Worm (Caenorhabditis elegans) whole organism, L4 larva: Measurements from ENCODE around the gene C30G12.1.

Source experiments
- F10B5.3 ChIP-seq: sonication (generic microtip); optimal IDR thresholded peaks from 2 replicates; lab custom pipeline; 2016; ENCODE audit warnings: mild to moderate bottlenecking, missing genetic modification characterization, missing compliant biosample characterization
- R02D3.7 ChIP-seq: fragments of 150-350 bp; sonication (generic microtip); optimal IDR thresholded peaks from 3 replicates; lab custom pipeline; 2014; ENCODE audit warnings: missing biosample characterization, missing genetic modification characterization
- T20F7.1 ChIP-seq: fragments of 200-800 bp; sonication (Bioruptor generic); optimal IDR thresholded peaks from 2 replicates; lab custom pipeline; 2018; ENCODE audit warnings: mild to moderate bottlenecking, missing genetic modification characterization, missing compliant biosample characterization
- Y48G9A.11 ChIP-seq: fragments of 200-800 bp; sonication (Bioruptor generic); IDR thresholded peaks from 2 replicates; pipeline ENCODE4 v1.3.6; 2022; ENCODE audit warnings: missing genetic modification reagents, missing genetic modification characterization, missing compliant biosample characterization
- aha-1 ChIP-seq: fragments of 150-350 bp; peaks from one replicate; lab custom pipeline; 2014; ENCODE audit warnings: missing biosample characterization, missing genetic modification characterization
- ama-1 ChIP-seq: fragments of 150-350 bp; optimal IDR thresholded peaks from 2 replicates; lab custom pipeline; 2014; ENCODE audit warnings: inconsistent platforms, mixed read lengths
- ceh-20 ChIP-seq: fragments of 200-800 bp; sonication (Bioruptor generic); IDR thresholded peaks from 2 replicates; pipeline ENCODE4 v1.3.6; 2022; ENCODE audit warnings: missing genetic modification reagents, missing genetic modification characterization, missing compliant biosample characterization
- ceh-44 ChIP-seq: fragments of 200-800 bp; sonication (Bioruptor generic); IDR thresholded peaks from 2 replicates; pipeline ENCODE4 v1.3.6; 2022; ENCODE audit warnings: missing genetic modification reagents, missing genetic modification characterization, missing compliant biosample characterization
- ces-1 ChIP-seq: fragments of 150-350 bp; sonication (generic microtip); optimal IDR thresholded peaks from 4 replicates; lab custom pipeline; 2014; ENCODE audit warnings: missing biosample characterization, missing genetic modification reagents, missing genetic modification characterization
- daf-16 ChIP-seq, 3 experiments: sonication (generic microtip); optimal IDR thresholded peaks; 2 replicates each; lab custom pipeline; 2016 to 2017; ENCODE audit warnings: missing genetic modification characterization in 3 of 3, missing genetic modification reagents in 3 of 3, mild to moderate bottlenecking in 2 of 3, missing compliant biosample characterization in 2 of 3, missing biosample characterization in 1 of 3, moderate library complexity in 1 of 3
- daf-19 ChIP-seq: fragments of 200-800 bp; sonication (Bioruptor generic); conservative IDR thresholded peaks from 2 replicates; pipeline ENCODE4 v1.3.6; 2022; ENCODE audit warnings: missing genetic modification characterization, missing compliant biosample characterization
- daf-8 ChIP-seq: fragments of 200-800 bp; sonication (Bioruptor generic); IDR thresholded peaks from 2 replicates; pipeline ENCODE4 v1.3.6; 2022; ENCODE audit warnings: missing genetic modification characterization, missing compliant biosample characterization
- dmd-6 ChIP-seq: fragments of 200-800 bp; sonication (Bioruptor generic); IDR thresholded peaks from 2 replicates; pipeline ENCODE4 v1.3.6; 2022; ENCODE audit warnings: missing genetic modification reagents, missing genetic modification characterization, missing compliant biosample characterization
- duxl-1 ChIP-seq: sonication (generic microtip); optimal IDR thresholded peaks from 2 replicates; lab custom pipeline; 2016; ENCODE audit warnings: mild to moderate bottlenecking, missing genetic modification characterization, moderate library complexity, missing compliant biosample characterization; ENCODE audit not compliant: poor library complexity
- dve-1 ChIP-seq: sonication (generic microtip); optimal IDR thresholded peaks from 2 replicates; lab custom pipeline; 2017; ENCODE audit warnings: antibody characterized with exemption, mild to moderate bottlenecking, missing genetic modification characterization, missing compliant biosample characterization; ENCODE audit not compliant: insufficient read depth
- fos-1 ChIP-seq: fragments of 150-350 bp; optimal IDR thresholded peaks from 2 replicates; lab custom pipeline; 2014; ENCODE audit warnings: missing biosample characterization, missing genetic modification characterization
- gei-8 ChIP-seq: fragments of 200-800 bp; sonication (Bioruptor generic); optimal IDR thresholded peaks from 2 replicates; lab custom pipeline; 2018; ENCODE audit warnings: mild to moderate bottlenecking, missing genetic modification characterization, missing compliant biosample characterization
- hlh-11 ChIP-seq: fragments of 200-800 bp; sonication (Bioruptor generic); optimal IDR thresholded peaks from 2 replicates; lab custom pipeline; 2018; ENCODE audit warnings: mild to moderate bottlenecking, missing genetic modification characterization, missing compliant biosample characterization
- hlh-30 ChIP-seq: sonication (generic microtip); optimal IDR thresholded peaks from 2 replicates; lab custom pipeline; 2017; ENCODE audit warnings: antibody characterized with exemption, mild to moderate bottlenecking, missing genetic modification characterization, missing compliant biosample characterization; ENCODE audit not compliant: insufficient read depth
- hmg-1.1 ChIP-seq: fragments of 200-800 bp; sonication (Bioruptor generic); IDR thresholded peaks from 2 replicates; pipeline ENCODE4 v1.3.6; 2022; ENCODE audit warnings: missing genetic modification reagents, missing genetic modification characterization, missing compliant biosample characterization
- lin-1 ChIP-seq: fragments of 200-800 bp; sonication (Bioruptor generic); IDR thresholded peaks from 2 replicates; pipeline ENCODE4 v1.3.6; 2022; ENCODE audit warnings: missing genetic modification reagents, missing genetic modification characterization, missing compliant biosample characterization
- lir-3 ChIP-seq: sonication (generic microtip); optimal IDR thresholded peaks from 2 replicates; lab custom pipeline; 2016; ENCODE audit warnings: mild to moderate bottlenecking, missing genetic modification characterization, missing compliant biosample characterization
- lsy-2 ChIP-seq, 2 experiments: fragments of 150-350 bp in 1 of 2; sonication (generic microtip) in 1 of 2; optimal IDR thresholded peaks; 2 replicates each; lab custom pipeline; 2014 to 2017; ENCODE audit warnings: missing biosample characterization in 2 of 2, missing genetic modification characterization in 2 of 2
- madf-9 ChIP-seq: fragments of 200-800 bp; sonication (Bioruptor generic); conservative IDR thresholded peaks from 2 replicates; pipeline ENCODE4 v1.3.6; 2022; ENCODE audit warnings: missing genetic modification reagents, missing genetic modification characterization, missing compliant biosample characterization
- mdt-29 ChIP-seq: fragments of 200-800 bp; sonication (Bioruptor generic); IDR thresholded peaks from 2 replicates; pipeline ENCODE4 v1.3.6; 2022; ENCODE audit warnings: missing genetic modification reagents, missing genetic modification characterization, missing compliant biosample characterization
- mep-1 ChIP-seq: fragments of 150-350 bp; sonication (generic microtip); optimal IDR thresholded peaks from 3 replicates; lab custom pipeline; 2014; ENCODE audit warnings: missing biosample characterization, missing genetic modification characterization
- mes-2 ChIP-seq: sonication (generic microtip); optimal IDR thresholded peaks from 2 replicates; lab custom pipeline; 2016; ENCODE audit warnings: missing genotype, mild to moderate bottlenecking, missing genetic modification characterization, missing compliant biosample characterization; ENCODE audit not compliant: poor library complexity, severe bottlenecking
- nhr-10 ChIP-seq: fragments of 150-350 bp; optimal IDR thresholded peaks from 2 replicates; lab custom pipeline; 2014; ENCODE audit warnings: missing biosample characterization, missing genetic modification characterization
- nhr-102 ChIP-seq: sonication (generic microtip); optimal IDR thresholded peaks from 2 replicates; lab custom pipeline; 2016; ENCODE audit warnings: mild to moderate bottlenecking, missing genetic modification characterization, moderate library complexity, missing compliant biosample characterization
- nhr-11 ChIP-seq: fragments of 150-350 bp; optimal IDR thresholded peaks from 2 replicates; lab custom pipeline; 2014; ENCODE audit warnings: missing biosample characterization, missing genetic modification characterization
- nhr-28 ChIP-seq: fragments of 150-350 bp; optimal IDR thresholded peaks from 2 replicates; lab custom pipeline; 2014; ENCODE audit warnings: missing biosample characterization, missing genetic modification characterization
- nhr-42 ChIP-seq: fragments of 200-800 bp; sonication (Bioruptor generic); IDR thresholded peaks from 2 replicates; pipeline ENCODE4 v1.3.6; 2022; ENCODE audit warnings: missing genetic modification characterization, missing compliant biosample characterization
- nhr-48 ChIP-seq: sonication (generic microtip); optimal IDR thresholded peaks from 2 replicates; lab custom pipeline; 2016; ENCODE audit warnings: mild to moderate bottlenecking, missing genetic modification characterization, missing compliant biosample characterization
- nhr-6 ChIP-seq: fragments of 150-350 bp; optimal IDR thresholded peaks from 2 replicates; lab custom pipeline; 2014; ENCODE audit warnings: missing biosample characterization, missing genetic modification characterization
- nhr-77 ChIP-seq: fragments of 150-350 bp; optimal IDR thresholded peaks from 2 replicates; lab custom pipeline; 2014; ENCODE audit warnings: missing biosample characterization, missing genetic modification characterization
- php-3 ChIP-seq: fragments of 200-800 bp; sonication (Bioruptor generic); IDR thresholded peaks from 2 replicates; pipeline ENCODE4 v1.3.6; 2022; ENCODE audit warnings: missing genetic modification reagents, missing genetic modification characterization, missing compliant biosample characterization
- pqm-1 ChIP-seq: sonication (generic microtip); optimal IDR thresholded peaks from 2 replicates; lab custom pipeline; 2017; ENCODE audit warnings: missing biosample characterization, missing genetic modification characterization
- set-16 ChIP-seq: fragments of 200-800 bp; sonication (Bioruptor generic); IDR thresholded peaks from 2 replicates; pipeline ENCODE4 v1.3.6; 2022; ENCODE audit warnings: missing genetic modification reagents, missing genetic modification characterization, missing compliant biosample characterization
- spr-1 ChIP-seq: sonication (generic microtip); optimal IDR thresholded peaks from 2 replicates; lab custom pipeline; 2016; ENCODE audit warnings: mild to moderate bottlenecking, missing genetic modification characterization, missing compliant biosample characterization
- tag-97 ChIP-seq: fragments of 200-800 bp; sonication (Bioruptor generic); IDR thresholded peaks from 2 replicates; pipeline ENCODE4 v1.3.6; 2022; ENCODE audit warnings: missing genetic modification characterization, missing compliant biosample characterization
- zip-2 ChIP-seq: fragments of 150-350 bp; optimal IDR thresholded peaks from 2 replicates; lab custom pipeline; 2014; ENCODE audit warnings: missing biosample characterization, missing genetic modification characterization
- ztf-11 ChIP-seq: fragments of 150-350 bp; optimal IDR thresholded peaks from 2 replicates; lab custom pipeline; 2014; ENCODE audit warnings: missing biosample characterization, missing genetic modification characterization

The C30G12.1 gene

ce11 chrII:7299042-7299441 lies at the start of gene C30G12.1:
C30G12.1 (plus strand) TSS chrII:7299342.
- TF ChIP-seq daf-19 (no peak), tag-97 (GFP tag; lab: Robert Waterston, UW) (no peak), ama-1 (lab: Kevin White, UChicago) (no peak), pqm-1 (no peak), mes-2 (tag; lab: Kevin White, UChicago) (no peak), nhr-42 (GFP tag; lab: Robert Waterston, UW) (no peak), nhr-11 (tag; lab: Kevin White, UChicago) (no peak), madf-9 (no peak), lin-1 (no peak), aha-1 (tag; lab: Kevin White, UChicago) (no peak), fos-1 (tag; lab: Kevin White, UChicago) (no peak), ces-1 (GFP tag; lab: Kevin White, UChicago) (no peak), R02D3.7 (tag; lab: Kevin White, UChicago) (no peak), gei-8 (GFP tag; lab: Kevin White, UChicago) (no peak)
- TF ChIP-seq, all 104 proteins: peak for 0

ce11 chrII:7251978-7252377 lies 47.2 kb upstream of the C30G12.1 start, which contains the start of the genes prx-13 and ada-2:
prx-13 (minus strand) TSS chrII:7252015.
ada-2 (plus strand) TSS chrII:7252259.
- TF ChIP-seq daf-16 (GFP tag; optimal IDR thresholded peaks at IDR 0.05; lab: Kevin White, UChicago) (no peak), daf-16 (tag; optimal IDR thresholded peaks at IDR 0.05; lab: Kevin White, UChicago) (peak; percentile 37), lsy-2 (tag; optimal IDR thresholded peaks at IDR 0.05; lab: Kevin White, UChicago) (peak in 1 of 2 experiments; percentile 3), mdt-29 (GFP tag; lab: Robert Waterston, UW) (no peak), nhr-6 (tag; lab: Kevin White, UChicago) (peak; percentile 50), nhr-77 (tag; lab: Kevin White, UChicago) (peak; percentile 40), pqm-1 (peak; percentile 76), nhr-28 (tag; lab: Kevin White, UChicago) (peak; percentile 98), T20F7.1 (GFP tag; lab: Kevin White, UChicago) (peak; percentile 46), dve-1 (tag; lab: Kevin White, UChicago) (peak; percentile 45), php-3 (GFP tag; lab: Robert Waterston, UW) (no peak), dmd-6 (GFP tag; lab: Robert Waterston, UW) (peak; percentile 53), hlh-30 (tag; lab: Kevin White, UChicago) (peak; percentile 25), zip-2 (tag; lab: Kevin White, UChicago) (no peak), hlh-11 (tag; lab: Kevin White, UChicago) (peak; percentile 46), nhr-102 (tag; lab: Kevin White, UChicago) (no peak), lir-3 (tag; lab: Kevin White, UChicago) (peak; percentile 5)

ce11 chrII:7253073-7253472 lies 46.1 kb upstream of the C30G12.1 start, which contains the start of gene lsm-4:
lsm-4 (minus strand) TSS chrII:7253163.
- peak in 1 of 2 experiments; percentile 25 for TF ChIP-seq lsy-2 (tag; optimal IDR thresholded peaks at IDR 0.05; lab: Kevin White, UChicago)
- no peak for TF ChIP-seq nhr-6 (tag; lab: Kevin White, UChicago)
- peak; percentile 92 for TF ChIP-seq T20F7.1 (GFP tag; lab: Kevin White, UChicago)
- no peak for TF ChIP-seq gei-8 (GFP tag; lab: Kevin White, UChicago)
- no peak for TF ChIP-seq duxl-1 (tag; lab: Kevin White, UChicago)
- TF ChIP-seq Y48G9A.11, result peak; percentile 73; the same call in 1 of the 2 replicates
- no peak for TF ChIP-seq daf-16 (GFP tag; optimal IDR thresholded peaks at IDR 0.05; lab: Kevin White, UChicago)
- TF ChIP-seq daf-16 (tag; optimal IDR thresholded peaks at IDR 0.05; lab: Kevin White, UChicago), result peak; percentile 11
- TF ChIP-seq spr-1 (tag; lab: Kevin White, UChicago), result no peak

ce11 chrII:7255614-7256162 lies 43.5 kb upstream of the C30G12.1 start, which contains the start of gene F32A5.8:
F32A5.8 (plus strand) TSS chrII:7256112.
- TF ChIP-seq hlh-11 (tag; lab: Kevin White, UChicago) (peak; percentile 71), F10B5.3 (tag; lab: Kevin White, UChicago) (no peak), ztf-11 (no peak), dve-1 (tag; lab: Kevin White, UChicago) (peak; percentile 84), hmg-1.1 (GFP tag; lab: Robert Waterston, UW) (no peak), nhr-10 (no peak), daf-8 (no peak), spr-1 (tag; lab: Kevin White, UChicago) (no peak), nhr-28 (tag; lab: Kevin White, UChicago) (peak; percentile 84), mdt-29 (GFP tag; lab: Robert Waterston, UW) (no peak), ceh-44 (GFP tag; lab: Robert Waterston, UW) (no peak), set-16 (GFP tag; lab: Robert Waterston, UW) (no peak), ceh-20 (no peak), mep-1 (tag; lab: Kevin White, UChicago) (peak; percentile 49), duxl-1 (tag; lab: Kevin White, UChicago) (no peak), nhr-48 (tag; lab: Kevin White, UChicago) (no peak), nhr-11 (tag; lab: Kevin White, UChicago) (no peak), daf-16 (GFP tag; optimal IDR thresholded peaks at IDR 0.05; lab: Kevin White, UChicago) (no peak), daf-16 (tag; optimal IDR thresholded peaks at IDR 0.05; lab: Kevin White, UChicago) (peak; percentile 88), mes-2 (tag; lab: Kevin White, UChicago) (peak; percentile 56)
